Worm (Caenorhabditis elegans) whole organism, L4 larva: ENCODE measurements around the gene Y43B11AL.1.

Experiments used
- ama-1 ChIP-seq: fragments of 150-350 bp; optimal IDR thresholded peaks from 2 replicates; lab custom pipeline; 2014; ENCODE audit warnings: inconsistent platforms, mixed read lengths
- ceh-28 ChIP-seq: fragments of 150-350 bp; optimal IDR thresholded peaks from 2 replicates; lab custom pipeline; 2014; ENCODE audit warnings: missing biosample characterization, missing genetic modification reagents, missing genetic modification characterization
- daf-8 ChIP-seq: fragments of 200-800 bp; sonication (Bioruptor generic); IDR thresholded peaks from 2 replicates; pipeline ENCODE4 v1.3.6; 2022; ENCODE audit warnings: missing genetic modification characterization, missing compliant biosample characterization
- dmd-8 ChIP-seq: fragments of 200-800 bp; sonication (Bioruptor generic); IDR thresholded peaks from 2 replicates; pipeline ENCODE4 v1.3.6; 2022; ENCODE audit warnings: missing genetic modification characterization, missing compliant biosample characterization
- egl-27 ChIP-seq: sonication (generic microtip); optimal IDR thresholded peaks from 3 replicates; lab custom pipeline; 2017; ENCODE audit warnings: missing biosample characterization, missing genetic modification reagents, missing genetic modification characterization
- egl-43 ChIP-seq: fragments of 200-800 bp; sonication (Bioruptor generic); IDR thresholded peaks from 2 replicates; pipeline ENCODE4 v1.3.6; 2022; ENCODE audit warnings: missing genetic modification reagents, missing genetic modification characterization, missing compliant biosample characterization
- lin-29 ChIP-seq: fragments of 200-800 bp; sonication (Bioruptor generic); IDR thresholded peaks from 2 replicates; pipeline ENCODE4 v1.3.6; 2022; ENCODE audit warnings: missing genetic modification reagents, missing genetic modification characterization, missing compliant biosample characterization
- nhr-41 ChIP-seq: fragments of 200-800 bp; sonication (Bioruptor generic); IDR thresholded peaks from 2 replicates; pipeline ENCODE4 v1.3.6; 2022; ENCODE audit warnings: missing genetic modification reagents, missing genetic modification characterization, missing compliant biosample characterization
- nhr-76 ChIP-seq: fragments of 150-350 bp; optimal IDR thresholded peaks from 2 replicates; lab custom pipeline; 2014; ENCODE audit warnings: missing biosample characterization, missing genetic modification characterization
- unc-130 ChIP-seq: sonication (generic microtip); optimal IDR thresholded peaks from 2 replicates; lab custom pipeline; 2016; ENCODE audit warnings: missing genetic modification reagents, missing genetic modification characterization, missing compliant biosample characterization

- no peak for TF ChIP-seq nhr-76 (tag; lab: Kevin White, UChicago)
- no peak for TF ChIP-seq unc-130 (GFP tag; lab: Kevin White, UChicago)
- TF ChIP-seq ceh-28 (tag; lab: Kevin White, UChicago) = no peak
- TF ChIP-seq dmd-8 (GFP tag; lab: Robert Waterston, UW) = no peak
- TF ChIP-seq egl-27 (tag; lab: Kevin White, UChicago) = no peak
- no peak for TF ChIP-seq daf-8 (GFP tag; lab: Robert Waterston, UW)
- TF ChIP-seq lin-29 = no peak
- TF ChIP-seq ama-1 (lab: Kevin White, UChicago) = no peak
- no peak for TF ChIP-seq nhr-41 (GFP tag; lab: Robert Waterston, UW)
- no peak for TF ChIP-seq egl-43 (GFP tag; lab: Robert Waterston, UW)
Observed at ce11 chrIV:7096097-7096496, 31.0 kb downstream of the Y43B11AL.1 start.
